Worm (Caenorhabditis elegans) whole organism, L4 larva: ENCODE results near the gene lpr-3.

Source experiments
- D1046.2 ChIP-seq: fragments of 200-800 bp; sonication (Bioruptor generic); IDR thresholded peaks from 2 replicates; pipeline ENCODE4 v1.3.6; 2022; ENCODE audit warnings: missing genetic modification characterization, missing compliant biosample characterization
- F10B5.3 ChIP-seq: sonication (generic microtip); optimal IDR thresholded peaks from 2 replicates; lab custom pipeline; 2016; ENCODE audit warnings: mild to moderate bottlenecking, missing genetic modification characterization, missing compliant biosample characterization
- F44E2.7 ChIP-seq: fragments of 200-800 bp; sonication (Bioruptor generic); IDR thresholded peaks from 2 replicates; pipeline ENCODE4 v2.1.2; 2022; ENCODE audit warnings: missing genetic modification characterization, missing compliant biosample characterization
- T26A8.4 ChIP-seq: fragments of 200-800 bp; sonication (Bioruptor generic); IDR thresholded peaks from 2 replicates; pipeline ENCODE4 v1.3.6; 2022; ENCODE audit warnings: missing genetic modification characterization, missing compliant biosample characterization
- Y75B8A.6 ChIP-seq: fragments of 200-800 bp; sonication (Bioruptor generic); IDR thresholded peaks from 2 replicates; pipeline ENCODE4 v1.3.6; 2022; ENCODE audit warnings: missing genetic modification reagents, missing genetic modification characterization, missing compliant biosample characterization
- ZK337.2 ChIP-seq: fragments of 200-800 bp; sonication (Bioruptor generic); IDR thresholded peaks from 2 replicates; pipeline ENCODE4 v1.3.6; 2022; ENCODE audit warnings: missing genetic modification reagents, missing genetic modification characterization, missing compliant biosample characterization
- aha-1 ChIP-seq: fragments of 150-350 bp; peaks from one replicate; lab custom pipeline; 2014; ENCODE audit warnings: missing biosample characterization, missing genetic modification characterization
- aly-2 ChIP-seq: sonication (generic microtip); optimal IDR thresholded peaks from 2 replicates; lab custom pipeline; 2018; ENCODE audit warnings: missing biosample characterization, missing genetic modification characterization
- attf-4 ChIP-seq: sonication (generic microtip); optimal IDR thresholded peaks from 3 replicates; lab custom pipeline; 2017; ENCODE audit warnings: missing biosample characterization, missing genetic modification characterization
- ceh-20 ChIP-seq: fragments of 200-800 bp; sonication (Bioruptor generic); IDR thresholded peaks from 2 replicates; pipeline ENCODE4 v1.3.6; 2022; ENCODE audit warnings: missing genetic modification reagents, missing genetic modification characterization, missing compliant biosample characterization
- ceh-32 ChIP-seq: sonication (generic microtip); optimal IDR thresholded peaks from 2 replicates; lab custom pipeline; 2016; ENCODE audit warnings: mild to moderate bottlenecking, missing genetic modification characterization, missing compliant biosample characterization; ENCODE audit not compliant: poor library complexity
- ces-1 ChIP-seq: fragments of 150-350 bp; sonication (generic microtip); optimal IDR thresholded peaks from 4 replicates; lab custom pipeline; 2014; ENCODE audit warnings: missing biosample characterization, missing genetic modification reagents, missing genetic modification characterization
- cey-2 ChIP-seq: sonication (generic microtip); optimal IDR thresholded peaks from 3 replicates; lab custom pipeline; 2017; ENCODE audit warnings: missing genetic modification characterization, mild to moderate bottlenecking, missing compliant biosample characterization, antibody characterized with exemption, borderline replicate concordance; ENCODE audit not compliant: insufficient read depth
- dmd-9 ChIP-seq: fragments of 200-800 bp; sonication (Bioruptor generic); IDR thresholded peaks from 2 replicates; pipeline ENCODE4 v1.3.6; 2022; ENCODE audit warnings: missing genetic modification reagents, missing genetic modification characterization, missing compliant biosample characterization
- duxl-1 ChIP-seq: sonication (generic microtip); optimal IDR thresholded peaks from 2 replicates; lab custom pipeline; 2016; ENCODE audit warnings: mild to moderate bottlenecking, missing genetic modification characterization, moderate library complexity, missing compliant biosample characterization; ENCODE audit not compliant: poor library complexity
- egl-27 ChIP-seq: sonication (generic microtip); optimal IDR thresholded peaks from 3 replicates; lab custom pipeline; 2017; ENCODE audit warnings: missing biosample characterization, missing genetic modification reagents, missing genetic modification characterization
- hlh-11 ChIP-seq: fragments of 200-800 bp; sonication (Bioruptor generic); optimal IDR thresholded peaks from 2 replicates; lab custom pipeline; 2018; ENCODE audit warnings: mild to moderate bottlenecking, missing genetic modification characterization, missing compliant biosample characterization
- hmg-1.1 ChIP-seq: fragments of 200-800 bp; sonication (Bioruptor generic); IDR thresholded peaks from 2 replicates; pipeline ENCODE4 v1.3.6; 2022; ENCODE audit warnings: missing genetic modification reagents, missing genetic modification characterization, missing compliant biosample characterization
- lin-38 ChIP-seq: fragments of 200-800 bp; sonication (Bioruptor generic); IDR thresholded peaks from 2 replicates; pipeline ENCODE4 v1.3.6; 2022; ENCODE audit warnings: missing genetic modification reagents, missing genetic modification characterization, missing compliant biosample characterization
- lin-39 ChIP-seq: fragments of 150-350 bp; optimal IDR thresholded peaks from 2 replicates; lab custom pipeline; 2014; ENCODE audit warnings: missing biosample characterization, missing genetic modification reagents, missing genetic modification characterization
- lsy-2 ChIP-seq, 2 experiments: fragments of 150-350 bp in 1 of 2; sonication (generic microtip) in 1 of 2; optimal IDR thresholded peaks; 2 replicates each; lab custom pipeline; 2014 to 2017; ENCODE audit warnings: missing biosample characterization in 2 of 2, missing genetic modification characterization in 2 of 2
- mep-1 ChIP-seq: fragments of 150-350 bp; sonication (generic microtip); optimal IDR thresholded peaks from 3 replicates; lab custom pipeline; 2014; ENCODE audit warnings: missing biosample characterization, missing genetic modification characterization
- mes-2 ChIP-seq: sonication (generic microtip); optimal IDR thresholded peaks from 2 replicates; lab custom pipeline; 2016; ENCODE audit warnings: missing genotype, mild to moderate bottlenecking, missing genetic modification characterization, missing compliant biosample characterization; ENCODE audit not compliant: poor library complexity, severe bottlenecking
- mxl-2 ChIP-seq: fragments of 200-800 bp; sonication (Bioruptor generic); conservative IDR thresholded peaks from 2 replicates; pipeline ENCODE4 v1.3.6; 2022; ENCODE audit warnings: missing genetic modification reagents, missing genetic modification characterization, missing compliant biosample characterization
- nhr-102 ChIP-seq: sonication (generic microtip); optimal IDR thresholded peaks from 2 replicates; lab custom pipeline; 2016; ENCODE audit warnings: mild to moderate bottlenecking, missing genetic modification characterization, moderate library complexity, missing compliant biosample characterization
- nhr-11 ChIP-seq: fragments of 150-350 bp; optimal IDR thresholded peaks from 2 replicates; lab custom pipeline; 2014; ENCODE audit warnings: missing biosample characterization, missing genetic modification characterization
- nhr-237 ChIP-seq: sonication (generic microtip); optimal IDR thresholded peaks from 2 replicates; lab custom pipeline; 2017; ENCODE audit warnings: missing biosample characterization, missing genetic modification characterization
- nhr-25 ChIP-seq: sonication (generic microtip); optimal IDR thresholded peaks from 2 replicates; lab custom pipeline; 2017; ENCODE audit warnings: missing genetic modification characterization, mild to moderate bottlenecking, missing compliant biosample characterization, antibody characterized with exemption, moderate library complexity, borderline replicate concordance; ENCODE audit not compliant: insufficient read depth
- nhr-28 ChIP-seq: fragments of 150-350 bp; optimal IDR thresholded peaks from 2 replicates; lab custom pipeline; 2014; ENCODE audit warnings: missing biosample characterization, missing genetic modification characterization
- nhr-48 ChIP-seq: sonication (generic microtip); optimal IDR thresholded peaks from 2 replicates; lab custom pipeline; 2016; ENCODE audit warnings: mild to moderate bottlenecking, missing genetic modification characterization, missing compliant biosample characterization
- php-3 ChIP-seq: fragments of 200-800 bp; sonication (Bioruptor generic); IDR thresholded peaks from 2 replicates; pipeline ENCODE4 v1.3.6; 2022; ENCODE audit warnings: missing genetic modification reagents, missing genetic modification characterization, missing compliant biosample characterization
- pqm-1 ChIP-seq: sonication (generic microtip); optimal IDR thresholded peaks from 2 replicates; lab custom pipeline; 2017; ENCODE audit warnings: missing biosample characterization, missing genetic modification characterization
- set-16 ChIP-seq: fragments of 200-800 bp; sonication (Bioruptor generic); IDR thresholded peaks from 2 replicates; pipeline ENCODE4 v1.3.6; 2022; ENCODE audit warnings: missing genetic modification reagents, missing genetic modification characterization, missing compliant biosample characterization
- snpc-1.2 ChIP-seq: fragments of 200-800 bp; sonication (Bioruptor generic); IDR thresholded peaks from 2 replicates; pipeline ENCODE4 v1.3.6; 2022; ENCODE audit warnings: missing genetic modification reagents, missing genetic modification characterization, missing compliant biosample characterization
- spr-3 ChIP-seq: fragments of 200-800 bp; sonication (Bioruptor generic); optimal IDR thresholded peaks from 2 replicates; lab custom pipeline; 2018; ENCODE audit warnings: mild to moderate bottlenecking, missing genetic modification characterization, missing compliant biosample characterization
- tag-97 ChIP-seq: fragments of 200-800 bp; sonication (Bioruptor generic); IDR thresholded peaks from 2 replicates; pipeline ENCODE4 v1.3.6; 2022; ENCODE audit warnings: missing genetic modification characterization, missing compliant biosample characterization
- unc-62 ChIP-seq, 3 experiments: fragments of 150-350 bp in 1 of 3; sonication (generic microtip); optimal IDR thresholded peaks in 2 of 3; peaks in 1 of 3; 1 replicate in 1 of 3; 2 replicates in 2 of 3; lab custom pipeline; 2014 to 2017; ENCODE audit warnings: missing biosample characterization in 3 of 3, missing genetic modification characterization in 3 of 3, missing genetic modification reagents in 3 of 3, missing genotype in 1 of 3
- vab-7 ChIP-seq: fragments of 200-800 bp; sonication (Bioruptor generic); IDR thresholded peaks from 2 replicates; pipeline ENCODE4 v1.3.6; 2022; ENCODE audit warnings: missing genetic modification reagents, missing genetic modification characterization, missing compliant biosample characterization
- zfp-3 ChIP-seq: fragments of 200-800 bp; sonication (Bioruptor generic); conservative IDR thresholded peaks from 2 replicates; pipeline ENCODE4 v1.3.6; 2022; ENCODE audit warnings: missing genetic modification reagents, missing genetic modification characterization, missing compliant biosample characterization
- zip-2 ChIP-seq: fragments of 150-350 bp; optimal IDR thresholded peaks from 2 replicates; lab custom pipeline; 2014; ENCODE audit warnings: missing biosample characterization, missing genetic modification characterization

Gene lpr-3

ce11 chrX:11047183-11047582 is 10.0 kb upstream of the lpr-3 start, which contains the start of gene clc-1 (continued):
- TF ChIP-seq ceh-20 (peak; percentile 21; the same call in 1 of the 2 replicates), lsy-2 (tag; optimal IDR thresholded peaks at IDR 0.05; lab: Kevin White, UChicago) (no peak), F44E2.7 (GFP tag; lab: Robert Waterston, UW) (no peak), nhr-237 (tag; lab: Kevin White, UChicago) (no peak), php-3 (peak; percentile 57), ces-1 (GFP tag; lab: Kevin White, UChicago) (no peak), mep-1 (tag; lab: Kevin White, UChicago) (peak; percentile 12)

- TF ChIP-seq tag-97 (GFP tag; lab: Robert Waterston, UW): peak; percentile 61; the same call in 1 of the 2 replicates
- no peak for TF ChIP-seq zip-2 (tag; lab: Kevin White, UChicago)
- no peak for TF ChIP-seq vab-7
- TF ChIP-seq ces-1 (GFP tag; lab: Kevin White, UChicago): no peak
- no peak for TF ChIP-seq nhr-11 (tag; lab: Kevin White, UChicago)
- TF ChIP-seq unc-62 (GFP tag; optimal IDR thresholded peaks at IDR 0.05 in 1 of 2; lab: Kevin White, UChicago): no peak
- TF ChIP-seq unc-62 (tag; optimal IDR thresholded peaks at IDR 0.05; lab: Kevin White, UChicago): no peak
- 0 out of 2 replicates have a peak, but pooled peaks have one; percentile 12 for TF ChIP-seq D1046.2 (GFP tag; lab: Robert Waterston, UW)
- TF ChIP-seq aha-1 (tag; lab: Kevin White, UChicago): peak; percentile 57
- no peak for TF ChIP-seq nhr-28 (tag; lab: Kevin White, UChicago)
- TF ChIP-seq set-16: peak; percentile 98
- no peak for TF ChIP-seq lsy-2 (tag; optimal IDR thresholded peaks at IDR 0.05; lab: Kevin White, UChicago)
- no peak for TF ChIP-seq cey-2 (tag; lab: Kevin White, UChicago)
These were observed 6.9 kb upstream of the lpr-3 start for ce11 chrX:11050335-11050734.

ce11 chrX:11053615-11054014 is 3.6 kb upstream of the lpr-3 start, which contains the start of gene C09F12.2:
TSS of gene C09F12.2 (plus strand) at chrX:11053915.
- 0 out of 2 replicates have a peak, but pooled peaks have one; percentile 67 for TF ChIP-seq tag-97 (GFP tag; lab: Robert Waterston, UW)
- TF ChIP-seq hmg-1.1: no peak

- TF ChIP-seq dmd-9 (no peak), aly-2 (tag; lab: Kevin White, UChicago) (no peak), nhr-25 (tag; lab: Kevin White, UChicago) (no peak), pqm-1 (no peak), lsy-2 (tag; optimal IDR thresholded peaks at IDR 0.05; lab: Kevin White, UChicago) (no peak), F10B5.3 (tag; lab: Kevin White, UChicago) (no peak), hlh-11 (tag; lab: Kevin White, UChicago) (peak; percentile 22), Y75B8A.6 (GFP tag; lab: Robert Waterston, UW) (no peak), attf-4 (tag; lab: Kevin White, UChicago) (no peak), zfp-3 (GFP tag; lab: Robert Waterston, UW) (no peak), nhr-102 (peak; percentile 18), mxl-2 (GFP tag; lab: Robert Waterston, UW) (no peak), mep-1 (tag; lab: Kevin White, UChicago) (no peak), egl-27 (no peak), duxl-1 (peak; percentile 58), lin-38 (no peak), snpc-1.2 (GFP tag; lab: Robert Waterston, UW) (no peak), ceh-32 (tag; lab: Kevin White, UChicago) (no peak), T26A8.4 (GFP tag; lab: Robert Waterston, UW) (peak; percentile 35; the same call in 1 of the 2 replicates), ZK337.2 (GFP tag; lab: Robert Waterston, UW) (no peak), tag-97 (GFP tag; lab: Robert Waterston, UW) (0 out of 2 replicates have a peak, but pooled peaks have one; percentile 17), nhr-48 (no peak), mes-2 (tag; lab: Kevin White, UChicago) (no peak), hmg-1.1 (no peak), lin-39 (tag; lab: Kevin White, UChicago) (no peak), spr-3 (no peak)
These were observed 2.5 kb downstream of the lpr-3 start, which contains the start of gene lpr-6 for ce11 chrX:11059744-11060143. TSS of gene lpr-6 (plus strand) at chrX:11059994.
